Worm (Caenorhabditis elegans): Measurements from ENCODE around the gene R03G8.1.

- no peak for TF ChIP-seq ama-1 (optimal IDR thresholded peaks at IDR 0.05)
- no peak for TF ChIP-seq F13C5.2 (tag; optimal IDR thresholded peaks at IDR 0.05)
- TF ChIP-seq ceh-13 (GFP tag; optimal IDR thresholded peaks at IDR 0.05): no peak
- no peak for TF ChIP-seq hnd-1 (tag; optimal IDR thresholded peaks at IDR 0.05)
- no peak for TF ChIP-seq pes-1 (GFP tag; IDR thresholded peaks at IDR 0.05)
- no peak for TF ChIP-seq aly-1 (tag; optimal IDR thresholded peaks at IDR 0.05)
- TF ChIP-seq tra-4 (tag; optimal IDR thresholded peaks at IDR 0.05): no peak
These were observed 37.8 kb downstream of the R03G8.1 start, which contains the start of gene snx-17 for ce11 chrX:13122191-13122590.
